Fruit fly (Drosophila melanogaster) whole organism, embryonic: ENCODE results near the gene CG13113.

ENCODE experiments used
- Awh ChIP-seq: fragments of 200-800 bp; sonication (Bioruptor generic); IDR thresholded peaks from 2 replicates; pipeline ENCODE4, ENCODE4 v1.3.6; 2022; ENCODE audit warnings: missing biosample characterization, missing genetic modification characterization
- CG10959 ChIP-seq: fragments of 200-800 bp; sonication (Bioruptor generic); IDR thresholded peaks from 2 replicates; pipeline ENCODE4 v1.3.6; 2022; ENCODE audit warnings: missing biosample characterization, missing genetic modification characterization
- CG12155 ChIP-seq: fragments of 200-800 bp; sonication (Bioruptor generic); optimal IDR thresholded peaks from 3 replicates; lab custom pipeline; 2016; ENCODE audit warnings: missing biosample characterization, missing genetic modification characterization
- CG12769 ChIP-seq: fragments of 200-800 bp; sonication (Bioruptor generic); optimal IDR thresholded peaks from 2 replicates; lab custom pipeline; 2019; ENCODE audit warnings: missing biosample characterization, mild to moderate bottlenecking, missing genetic modification characterization, moderate library complexity
- CG13424 ChIP-seq: fragments of 200-800 bp; sonication (Bioruptor generic); optimal IDR thresholded peaks from 2 replicates; lab custom pipeline; 2019; ENCODE audit warnings: missing biosample characterization, mild to moderate bottlenecking, missing genetic modification characterization, moderate library complexity
- CG13894 ChIP-seq: fragments of 200-800 bp; sonication (Bioruptor generic); optimal IDR thresholded peaks from 3 replicates; lab custom pipeline; 2018; ENCODE audit warnings: missing biosample characterization, mild to moderate bottlenecking, missing genetic modification characterization, moderate library complexity
- CG14014 ChIP-seq: fragments of 200-800 bp; sonication (Bioruptor generic); IDR thresholded peaks from 2 replicates; pipeline ENCODE4 v1.3.6; 2022; ENCODE audit warnings: missing biosample characterization, missing genetic modification characterization
- CG15479 ChIP-seq: fragments of 200-800 bp; sonication (Bioruptor generic); optimal IDR thresholded peaks from 3 replicates; lab custom pipeline; 2019; ENCODE audit warnings: missing biosample characterization, mild to moderate bottlenecking, missing genetic modification characterization, moderate library complexity
- CG1602 ChIP-seq: fragments of 200-800 bp; sonication (Bioruptor generic); optimal IDR thresholded peaks from 3 replicates; lab custom pipeline; 2016; ENCODE audit warnings: missing biosample characterization, missing genetic modification characterization
- CG17385 ChIP-seq: fragments of 200-800 bp; sonication (Bioruptor generic); optimal IDR thresholded peaks from 3 replicates; lab custom pipeline; 2018; ENCODE audit warnings: missing biosample characterization, mild to moderate bottlenecking, missing genetic modification characterization
- CG17829 ChIP-seq: fragments of 200-800 bp; optimal IDR thresholded peaks from 2 replicates; lab custom pipeline; 2019; ENCODE audit warnings: missing biosample characterization, mild to moderate bottlenecking, missing genetic modification characterization, moderate library complexity
- CG1832 ChIP-seq: fragments of 200-800 bp; sonication (Bioruptor generic); optimal IDR thresholded peaks from 2 replicates; lab custom pipeline; 2017; ENCODE audit warnings: missing biosample characterization, mild to moderate bottlenecking, missing genetic modification characterization, inconsistent platforms
- CG33557 ChIP-seq: fragments of 200-800 bp; sonication (Bioruptor generic); optimal IDR thresholded peaks from 2 replicates; lab custom pipeline; 2019; ENCODE audit warnings: missing biosample characterization, mild to moderate bottlenecking, missing genetic modification characterization, moderate library complexity
- CG3838 ChIP-seq: fragments of 200-800 bp; sonication (Bioruptor generic); optimal IDR thresholded peaks from 3 replicates; lab custom pipeline; 2016; ENCODE audit warnings: missing biosample characterization, missing genetic modification characterization
- CG4617 ChIP-seq: fragments of 200-800 bp; sonication (Bioruptor generic); optimal IDR thresholded peaks from 3 replicates; lab custom pipeline; 2016; ENCODE audit warnings: missing biosample characterization, missing genetic modification characterization, borderline replicate concordance
- CG6654 ChIP-seq: fragments of 200-800 bp; sonication (Bioruptor generic); optimal IDR thresholded peaks from 2 replicates; lab custom pipeline; 2017; ENCODE audit warnings: missing biosample characterization, mild to moderate bottlenecking, missing genetic modification characterization
- CG6683 ChIP-seq: fragments of 200-800 bp; sonication (Bioruptor generic); optimal IDR thresholded peaks from 2 replicates; lab custom pipeline; 2017; ENCODE audit warnings: missing biosample characterization, mild to moderate bottlenecking, missing genetic modification characterization, missing genetic modification reagents
- CG6791 ChIP-seq: fragments of 200-800 bp; sonication (Bioruptor generic); IDR thresholded peaks from 3 replicates; pipeline ENCODE4 v1.3.6; 2022; ENCODE audit warnings: missing biosample characterization, missing genetic modification characterization; ENCODE audit not compliant: partially characterized antibody
- CG7928 ChIP-seq: fragments of 200-800 bp; sonication (Bioruptor generic); optimal IDR thresholded peaks from 2 replicates; lab custom pipeline; 2017; ENCODE audit warnings: missing biosample characterization, mild to moderate bottlenecking, missing genetic modification characterization
- CG8478 ChIP-seq: fragments of >200 bp; optimal IDR thresholded peaks from 2 replicates; lab custom pipeline; 2018
- CG9932 ChIP-seq: fragments of 200-800 bp; sonication (Bioruptor generic); IDR thresholded peaks from 2 replicates; pipeline ENCODE4 v1.3.6; 2022; ENCODE audit warnings: missing biosample characterization, missing genetic modification characterization
- CTCF ChIP-seq: fragments of 200-800 bp; sonication (Bioruptor generic); optimal IDR thresholded peaks from 2 replicates; lab custom pipeline; 2017; ENCODE audit warnings: missing biosample characterization, mild to moderate bottlenecking, missing genetic modification characterization, moderate library complexity
- Doc3 ChIP-seq: fragments of 200-800 bp; sonication (Bioruptor generic); IDR thresholded peaks from 3 replicates; pipeline ENCODE4 v1.3.6; 2022; ENCODE audit warnings: missing biosample characterization, missing genetic modification characterization; ENCODE audit not compliant: partially characterized antibody
- Gsc ChIP-seq: fragments of 200-800 bp; sonication (Bioruptor generic); IDR thresholded peaks from 2 replicates; pipeline ENCODE4 v1.3.6; 2022; ENCODE audit warnings: missing biosample characterization, missing genetic modification characterization
- H2.0 ChIP-seq: fragments of 200-800 bp; sonication (Bioruptor generic); IDR thresholded peaks from 2 replicates; pipeline ENCODE4 v1.3.6; 2022; ENCODE audit warnings: missing biosample characterization, missing genetic modification characterization
- Hmx ChIP-seq: fragments of 200-800 bp; sonication (Bioruptor generic); optimal IDR thresholded peaks from 2 replicates; lab custom pipeline; 2016; ENCODE audit warnings: missing biosample characterization, missing genetic modification characterization
- Hr78 ChIP-seq, 2 experiments: fragments of 200-800 bp in 1 of 2; fragments of >200 bp in 1 of 2; sonication (Bioruptor generic) in 1 of 2; optimal IDR thresholded peaks; 2 replicates each; lab custom pipeline; 2017 to 2019; ENCODE audit warnings: missing biosample characterization in 2 of 2, missing genetic modification characterization in 2 of 2, mild to moderate bottlenecking in 1 of 2, moderate library complexity in 1 of 2
- MBD-R2 ChIP-seq: fragments of 200-800 bp; sonication (Bioruptor generic); IDR thresholded peaks from 2 replicates; pipeline ENCODE4 v1.3.6; 2022; ENCODE audit warnings: missing biosample characterization, missing genetic modification characterization
- Mad ChIP-seq: fragments of 200-800 bp; sonication (Bioruptor generic); optimal IDR thresholded peaks from 2 replicates; lab custom pipeline; 2016; ENCODE audit warnings: missing biosample characterization, missing genetic modification characterization
- Med ChIP-seq: fragments of 200-800 bp; sonication (Bioruptor generic); peaks from one replicate; lab custom pipeline; 2016; ENCODE audit warnings: missing biosample characterization, missing genetic modification characterization, mild to moderate bottlenecking, inconsistent platforms, moderate library complexity
- Meics ChIP-seq: fragments of 200-800 bp; sonication (Bioruptor generic); optimal IDR thresholded peaks from 2 replicates; lab custom pipeline; 2017; ENCODE audit warnings: missing biosample characterization, mild to moderate bottlenecking, missing genetic modification characterization
- Poxn ChIP-seq: fragments of 200-800 bp; sonication (Bioruptor generic); IDR thresholded peaks from 2 replicates; pipeline ENCODE4 v1.3.6; 2022; ENCODE audit warnings: missing biosample characterization, missing genetic modification characterization
- Sry-β ChIP-seq: fragments of 200-800 bp; sonication (Bioruptor generic); optimal IDR thresholded peaks from 2 replicates; lab custom pipeline; 2018; ENCODE audit warnings: missing biosample characterization, mild to moderate bottlenecking, missing genetic modification characterization, moderate library complexity
- Trl ChIP-seq, 3 experiments: fragments of >200 bp in 2 of 3; fragments of 200-800 bp in 1 of 3; sonication (Bioruptor generic) in 1 of 3; optimal IDR thresholded peaks; 2 replicates in 1 of 3; 3 replicates in 2 of 3; lab custom pipeline; 2016 to 2017; ENCODE audit warnings: missing biosample characterization in 1 of 3, missing genetic modification characterization in 1 of 3
- al ChIP-seq: fragments of 200-800 bp; sonication (Bioruptor generic); IDR thresholded peaks from 2 replicates; pipeline ENCODE4 v1.3.6; 2022; ENCODE audit warnings: missing biosample characterization, missing genetic modification characterization
- br ChIP-seq: fragments of >200 bp; optimal IDR thresholded peaks from 2 replicates; lab custom pipeline; 2017
- crol ChIP-seq: fragments of 200-800 bp; sonication (Bioruptor generic); IDR thresholded peaks from 2 replicates; pipeline ENCODE4 v1.3.6; 2022; ENCODE audit warnings: missing biosample characterization, missing genetic modification characterization
- dati ChIP-seq: fragments of 200-800 bp; sonication (Bioruptor generic); IDR thresholded peaks from 2 replicates; pipeline ENCODE4 v1.3.6; 2022; ENCODE audit warnings: missing biosample characterization, missing genetic modification characterization
- gcm ChIP-seq: fragments of 200-800 bp; sonication (Bioruptor generic); optimal IDR thresholded peaks from 2 replicates; lab custom pipeline; 2019; ENCODE audit warnings: missing biosample characterization, mild to moderate bottlenecking, missing genetic modification characterization, moderate library complexity
- grau ChIP-seq: fragments of 200-800 bp; optimal IDR thresholded peaks from 3 replicates; lab custom pipeline; 2019; ENCODE audit warnings: missing biosample characterization, mild to moderate bottlenecking, missing genetic modification characterization, moderate library complexity
- gsb-n ChIP-seq: fragments of 200-800 bp; sonication (Bioruptor generic); optimal IDR thresholded peaks from 3 replicates; lab custom pipeline; 2018; ENCODE audit warnings: missing biosample characterization, mild to moderate bottlenecking, missing genetic modification characterization
- kay ChIP-seq: fragments of 200-800 bp; sonication (Bioruptor generic); optimal IDR thresholded peaks from 2 replicates; lab custom pipeline; 2016; ENCODE audit warnings: missing biosample characterization, missing genetic modification characterization
- lov ChIP-seq, 2 experiments: fragments of 200-800 bp in 1 of 2; fragments of >200 bp in 1 of 2; sonication (Bioruptor generic) in 1 of 2; IDR thresholded peaks in 1 of 2; optimal IDR thresholded peaks in 1 of 2; 2 replicates in 1 of 2; 3 replicates in 1 of 2; pipeline versions ENCODE4 v1.3.6 to Lab custom; 2017 to 2022; ENCODE audit warnings: missing biosample characterization in 1 of 2, missing genetic modification characterization in 1 of 2
- mam ChIP-seq: fragments of 200-800 bp; sonication (Bioruptor generic); optimal IDR thresholded peaks from 3 replicates; lab custom pipeline; 2016; ENCODE audit warnings: missing biosample characterization, missing genetic modification characterization
- ranshi ChIP-seq: fragments of 200-800 bp; sonication (Bioruptor generic); IDR thresholded peaks from 2 replicates; pipeline ENCODE4 v1.3.6; 2022; ENCODE audit warnings: missing biosample characterization, missing genetic modification characterization
- schlank ChIP-seq: fragments of 200-800 bp; sonication (Bioruptor generic); optimal IDR thresholded peaks from 2 replicates; lab custom pipeline; 2018; ENCODE audit warnings: missing biosample characterization, mild to moderate bottlenecking, missing genetic modification characterization
- tap ChIP-seq: fragments of 200-800 bp; optimal IDR thresholded peaks from 3 replicates; lab custom pipeline; 2019; ENCODE audit warnings: missing biosample characterization, mild to moderate bottlenecking, missing genetic modification characterization, moderate library complexity
- tll ChIP-seq, 2 experiments: fragments of 200-800 bp in 1 of 2; fragments of >200 bp in 1 of 2; sonication (Bioruptor generic) in 1 of 2; optimal IDR thresholded peaks; 2 replicates each; lab custom pipeline; 2017 to 2019; ENCODE audit warnings: missing biosample characterization in 2 of 2, missing genetic modification characterization in 2 of 2, mild to moderate bottlenecking in 1 of 2, moderate library complexity in 1 of 2
- usp ChIP-seq: fragments of >200 bp; optimal IDR thresholded peaks from 2 replicates; lab custom pipeline; 2017; ENCODE audit warnings: missing biosample characterization, missing genetic modification characterization
- zfh2 ChIP-seq: fragments of 200-800 bp; sonication (Bioruptor generic); optimal IDR thresholded peaks from 2 replicates; lab custom pipeline; 2016; ENCODE audit warnings: missing biosample characterization, missing genetic modification characterization

CG13113 gene

dm6 chr2L:9505372-9506103 is 38.4 kb upstream of the CG13113 start (continued):
- TF ChIP-seq CG9932, result no peak
- TF ChIP-seq tap (tag; lab: Kevin White, UChicago), result no peak
- TF ChIP-seq mam (GFP tag; lab: Kevin White, UChicago), result no peak
- no peak for TF ChIP-seq Hmx
- no peak for TF ChIP-seq CG17385
- no peak for TF ChIP-seq CG14014 (GFP tag; lab: Robert Waterston, UW)
- TF ChIP-seq gcm (GFP tag; lab: Kevin White, UChicago), result no peak
- no peak for TF ChIP-seq br (lab: Kevin White, UChicago)
- no peak for TF ChIP-seq Meics (GFP tag; lab: Kevin White, UChicago)
- no peak for TF ChIP-seq CG1602 (GFP tag; lab: Kevin White, UChicago)
- no peak for TF ChIP-seq CG10959 (GFP tag; lab: Robert Waterston, UW)
- TF ChIP-seq CG4617 (GFP tag; lab: Kevin White, UChicago), result no peak
- no peak for TF ChIP-seq CG1832 (GFP tag; lab: Kevin White, UChicago)
- no peak for TF ChIP-seq Mad (GFP tag; lab: Kevin White, UChicago)
- no peak for TF ChIP-seq al (GFP tag; lab: Robert Waterston, UW)
- no peak for TF ChIP-seq CG13894 (tag; lab: Kevin White, UChicago)
- TF ChIP-seq CG7928 (GFP tag; lab: Kevin White, UChicago), result no peak
- peak; percentile 10 for TF ChIP-seq CG17829 (tag; lab: Kevin White, UChicago)
- no peak for TF ChIP-seq lov (optimal IDR thresholded peaks at IDR 0.05; lab: Kevin White, UChicago)
- TF ChIP-seq lov (GFP tag; IDR thresholded peaks at IDR 0.05; lab: Robert Waterston, UW), result no peak
- TF ChIP-seq CG6654 (GFP tag; lab: Kevin White, UChicago), result no peak
- TF ChIP-seq Poxn (GFP tag; lab: Robert Waterston, UW), result no peak
- no peak for TF ChIP-seq CTCF (GFP tag; lab: Kevin White, UChicago)
- no peak for TF ChIP-seq CG8478 (lab: Kevin White, UChicago)
- no peak for TF ChIP-seq CG12155 (GFP tag; lab: Kevin White, UChicago)
- no peak for TF ChIP-seq CG12769 (tag; lab: Kevin White, UChicago)
- TF ChIP-seq ranshi, result no peak
- no peak for TF ChIP-seq tll (GFP tag; optimal IDR thresholded peaks at IDR 0.05; lab: Kevin White, UChicago)
- no peak for TF ChIP-seq CG15479 (GFP tag; lab: Kevin White, UChicago)
- peak; percentile 56 for TF ChIP-seq crol
- TF ChIP-seq Trl (optimal IDR thresholded peaks at IDR 0.05; lab: Kevin White, UChicago), result no peak
- TF ChIP-seq Trl (GFP tag; optimal IDR thresholded peaks at IDR 0.05; lab: Kevin White, UChicago), result no peak
- TF ChIP-seq CG6683 (GFP tag; lab: Kevin White, UChicago), result no peak
- TF ChIP-seq usp (GFP tag; lab: Kevin White, UChicago), result no peak
- no peak for TF ChIP-seq CG6791 (GFP tag; lab: Robert Waterston, UW)
- no peak for TF ChIP-seq kay (GFP tag; lab: Kevin White, UChicago)
- TF ChIP-seq Med, result peak; percentile 42
- no peak for TF ChIP-seq Sry-β (GFP tag; lab: Kevin White, UChicago)
- TF ChIP-seq Awh (GFP tag; lab: Robert Waterston, UW), result no peak
- no peak for TF ChIP-seq zfh2 (GFP tag; lab: Kevin White, UChicago)
- no peak for TF ChIP-seq MBD-R2 (GFP tag; lab: Robert Waterston, UW)
- TF ChIP-seq grau, result peak; percentile 2
- peak; percentile 34 for TF ChIP-seq gsb-n (tag; lab: Kevin White, UChicago)
- TF ChIP-seq CG13424 (tag; lab: Kevin White, UChicago), result no peak
- no peak for TF ChIP-seq dati (GFP tag; lab: Robert Waterston, UW)
- no peak for TF ChIP-seq Hr78 (GFP tag; optimal IDR thresholded peaks at IDR 0.05; lab: Kevin White, UChicago)
- no peak for TF ChIP-seq CG3838 (GFP tag; lab: Kevin White, UChicago)
- no peak for TF ChIP-seq schlank
- no peak for TF ChIP-seq CG33557 (GFP tag; lab: Kevin White, UChicago)
- no peak for TF ChIP-seq Gsc (GFP tag; lab: Robert Waterston, UW)
- no peak for TF ChIP-seq H2.0 (GFP tag; lab: Robert Waterston, UW)
- no peak for TF ChIP-seq Doc3 (GFP tag; lab: Robert Waterston, UW)
